Fruit fly (Drosophila melanogaster) whole organism, pupa: Measurements from ENCODE around the gene CG7341.

Source experiments
- CG15710 ChIP-seq: fragments of 200-800 bp; sonication (Bioruptor generic); optimal IDR thresholded peaks from 2 replicates; lab custom pipeline; 2018; ENCODE audit warnings: missing biosample characterization, mild to moderate bottlenecking, missing genetic modification characterization, moderate library complexity
- CG8159 ChIP-seq: fragments of 200-800 bp; sonication (Bioruptor generic); optimal IDR thresholded peaks from 3 replicates; lab custom pipeline; 2018; ENCODE audit warnings: missing biosample characterization, mild to moderate bottlenecking, missing genetic modification characterization, moderate library complexity
- CG8301 ChIP-seq: fragments of 200-800 bp; sonication (Bioruptor generic); optimal IDR thresholded peaks from 2 replicates; lab custom pipeline; 2018; ENCODE audit warnings: missing biosample characterization, mild to moderate bottlenecking, missing genetic modification characterization
- CG9948 ChIP-seq: fragments of 200-800 bp; sonication (Bioruptor generic); optimal IDR thresholded peaks from 2 replicates; lab custom pipeline; 2018; ENCODE audit warnings: missing biosample characterization, mild to moderate bottlenecking, missing genetic modification characterization, moderate library complexity
- D1 ChIP-seq: fragments of 200-800 bp; sonication (Bioruptor generic); optimal IDR thresholded peaks from 2 replicates; lab custom pipeline; 2018; ENCODE audit warnings: missing biosample characterization, mild to moderate bottlenecking, missing genetic modification characterization, moderate library complexity
- Pif1A ChIP-seq: fragments of 200-800 bp; sonication (Bioruptor generic); optimal IDR thresholded peaks from 3 replicates; lab custom pipeline; 2016; ENCODE audit warnings: missing biosample characterization, missing genetic modification characterization
- Pif1B ChIP-seq: fragments of 200-800 bp; sonication (Bioruptor generic); optimal IDR thresholded peaks from 3 replicates; lab custom pipeline; 2016; ENCODE audit warnings: missing biosample characterization, missing genetic modification characterization

dm6 chr3L:18101421-18101996 lies 11.2 kb upstream of the CG7341 start:
- TF ChIP-seq Pif1A (GFP tag; lab: Kevin White, UChicago) (no peak), CG8301 (tag; lab: Kevin White, UChicago) (no peak), CG9948 (no peak), D1 (tag; lab: Kevin White, UChicago) (no peak), CG15710 (no peak), Pif1B (GFP tag; lab: Kevin White, UChicago) (peak; percentile 16), CG8159 (peak; percentile 14)
